Worm (Caenorhabditis elegans): ENCODE data around the gene mak-1.

DNA sequence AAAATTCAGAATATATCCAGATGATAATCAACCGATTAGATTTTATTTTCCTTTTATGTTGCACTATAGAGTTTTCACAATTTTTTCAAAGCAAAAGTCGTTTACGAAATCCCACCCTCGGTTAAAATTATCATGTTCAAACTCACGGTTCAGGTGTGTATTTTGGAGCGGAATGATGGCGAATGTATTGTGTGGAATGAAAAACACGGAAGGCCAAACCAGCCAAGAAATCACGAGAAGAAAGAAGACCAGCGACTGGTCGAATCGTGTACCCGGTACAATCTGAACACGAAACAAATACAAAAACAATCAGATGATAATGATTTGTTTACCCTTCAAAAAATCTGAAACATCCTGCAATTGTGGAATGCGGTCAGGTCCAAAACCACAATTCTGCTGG lies 19.5 kb downstream of the mak-1 start:
- no peak for TF ChIP-seq him-1 (tag; optimal IDR thresholded peaks at IDR 0.05)
- TF ChIP-seq W03F9.2 (tag; optimal IDR thresholded peaks at IDR 0.05), result no peak
- no peak for TF ChIP-seq dao-5 (tag; optimal IDR thresholded peaks at IDR 0.05)
